Fruit fly (Drosophila melanogaster) whole organism, embryonic: ENCODE data around the gene CG13671.

ENCODE experiments used
- Bgb ChIP-seq: fragments of 200-800 bp; sonication (Bioruptor generic); IDR thresholded peaks from 2 replicates; pipeline ENCODE4 v1.3.6; 2022; ENCODE audit warnings: missing biosample characterization, missing genetic modification characterization; ENCODE audit not compliant: partially characterized antibody
- Blimp-1 ChIP-seq: fragments of 200-800 bp; sonication (Bioruptor generic); optimal IDR thresholded peaks from 3 replicates; lab custom pipeline; 2018; ENCODE audit warnings: missing biosample characterization, missing genetic modification characterization, mild to moderate bottlenecking, moderate library complexity, missing genetic modification reagents
- CG10267 ChIP-seq: fragments of 200-800 bp; sonication (Bioruptor generic); optimal IDR thresholded peaks from 2 replicates; lab custom pipeline; 2018; ENCODE audit warnings: missing biosample characterization, mild to moderate bottlenecking, missing genetic modification characterization, moderate library complexity
- CG13296 ChIP-seq: fragments of 200-800 bp; sonication (Bioruptor generic); optimal IDR thresholded peaks from 3 replicates; lab custom pipeline; 2018; ENCODE audit warnings: missing biosample characterization, mild to moderate bottlenecking, missing genetic modification characterization
- CG13424 ChIP-seq: fragments of 200-800 bp; sonication (Bioruptor generic); optimal IDR thresholded peaks from 2 replicates; lab custom pipeline; 2019; ENCODE audit warnings: missing biosample characterization, mild to moderate bottlenecking, missing genetic modification characterization, moderate library complexity
- CG15479 ChIP-seq: fragments of 200-800 bp; sonication (Bioruptor generic); optimal IDR thresholded peaks from 3 replicates; lab custom pipeline; 2019; ENCODE audit warnings: missing biosample characterization, mild to moderate bottlenecking, missing genetic modification characterization, moderate library complexity
- CG15696 ChIP-seq: fragments of 200-800 bp; sonication (Bioruptor generic); optimal IDR thresholded peaks from 2 replicates; lab custom pipeline; 2019; ENCODE audit warnings: missing biosample characterization, mild to moderate bottlenecking, missing genetic modification characterization, moderate library complexity
- CG18619 ChIP-seq: fragments of 200-800 bp; sonication (Bioruptor generic); optimal IDR thresholded peaks from 3 replicates; lab custom pipeline; 2017; ENCODE audit warnings: missing biosample characterization, mild to moderate bottlenecking, missing genetic modification characterization
- CG4617 ChIP-seq: fragments of 200-800 bp; sonication (Bioruptor generic); optimal IDR thresholded peaks from 3 replicates; lab custom pipeline; 2016; ENCODE audit warnings: missing biosample characterization, missing genetic modification characterization, borderline replicate concordance
- CG6175 ChIP-seq: fragments of 200-800 bp; sonication (Bioruptor generic); IDR thresholded peaks from 3 replicates; pipeline ENCODE4 v1.3.6; 2022; ENCODE audit warnings: missing biosample characterization, missing genetic modification characterization
- CG6654 ChIP-seq: fragments of 200-800 bp; sonication (Bioruptor generic); optimal IDR thresholded peaks from 2 replicates; lab custom pipeline; 2017; ENCODE audit warnings: missing biosample characterization, mild to moderate bottlenecking, missing genetic modification characterization
- CG7556 ChIP-seq: fragments of 200-800 bp; sonication (Bioruptor generic); optimal IDR thresholded peaks from 2 replicates; lab custom pipeline; 2017; ENCODE audit warnings: missing biosample characterization, mild to moderate bottlenecking, missing genetic modification characterization
- CG7839 ChIP-seq: fragments of 200-800 bp; sonication (Bioruptor generic); optimal IDR thresholded peaks from 3 replicates; lab custom pipeline; 2018; ENCODE audit warnings: missing biosample characterization, mild to moderate bottlenecking, missing genetic modification characterization, moderate library complexity
- CG8478 ChIP-seq: fragments of >200 bp; optimal IDR thresholded peaks from 2 replicates; lab custom pipeline; 2018
- CG8765 ChIP-seq: fragments of 200-800 bp; sonication (Bioruptor generic); IDR thresholded peaks from 2 replicates; pipeline ENCODE4 v1.3.6; 2022; ENCODE audit warnings: missing biosample characterization, missing genetic modification characterization
- Dref ChIP-seq: fragments of 200-800 bp; sonication (Bioruptor generic); IDR thresholded peaks from 2 replicates; pipeline ENCODE4 v1.3.6; 2022; ENCODE audit warnings: missing biosample characterization, missing genetic modification characterization
- Drgx ChIP-seq: fragments of 200-800 bp; sonication (Bioruptor generic); IDR thresholded peaks from 2 replicates; pipeline ENCODE4 v1.3.6; 2022; ENCODE audit warnings: missing biosample characterization, missing genetic modification characterization
- Hmx ChIP-seq: fragments of 200-800 bp; sonication (Bioruptor generic); optimal IDR thresholded peaks from 2 replicates; lab custom pipeline; 2016; ENCODE audit warnings: missing biosample characterization, missing genetic modification characterization
- Lhr ChIP-seq: fragments of 200-800 bp; sonication (Bioruptor generic); optimal IDR thresholded peaks from 3 replicates; lab custom pipeline; 2017; ENCODE audit warnings: mild to moderate bottlenecking, missing biosample characterization, missing genetic modification reagents, missing genetic modification characterization
- MBD-R2 ChIP-seq: fragments of 200-800 bp; sonication (Bioruptor generic); IDR thresholded peaks from 2 replicates; pipeline ENCODE4 v1.3.6; 2022; ENCODE audit warnings: missing biosample characterization, missing genetic modification characterization
- Myb ChIP-seq: fragments of 200-800 bp; sonication (Bioruptor generic); optimal IDR thresholded peaks from 2 replicates; lab custom pipeline; 2016; ENCODE audit warnings: missing biosample characterization, missing genetic modification characterization
- NK7.1 ChIP-seq: fragments of 200-800 bp; sonication (Bioruptor generic); optimal IDR thresholded peaks from 3 replicates; lab custom pipeline; 2016; ENCODE audit warnings: missing biosample characterization, missing genetic modification characterization
- Oli ChIP-seq: fragments of 200-800 bp; sonication (Bioruptor generic); optimal IDR thresholded peaks from 2 replicates; lab custom pipeline; 2018; ENCODE audit warnings: missing biosample characterization, mild to moderate bottlenecking, missing genetic modification characterization, moderate library complexity
- Pdp1 ChIP-seq, 2 experiments: fragments of 200-800 bp; sonication (Bioruptor generic); optimal IDR thresholded peaks; 3 replicates each; lab custom pipeline; 2016; ENCODE audit warnings: missing biosample characterization in 2 of 2, missing genetic modification characterization in 2 of 2, mild to moderate bottlenecking in 1 of 2, moderate library complexity in 1 of 2
- Sin3A ChIP-seq: fragments of >200 bp; optimal IDR thresholded peaks from 2 replicates; lab custom pipeline; 2018
- TFAM ChIP-seq: fragments of 200-800 bp; sonication (Bioruptor generic); optimal IDR thresholded peaks from 2 replicates; lab custom pipeline; 2017; ENCODE audit warnings: missing biosample characterization, missing genetic modification characterization, inconsistent platforms
- Taf1 ChIP-seq: fragments of 200-800 bp; sonication (Bioruptor generic); IDR thresholded peaks from 2 replicates; pipeline ENCODE4 v1.3.6; 2022; ENCODE audit warnings: missing biosample characterization, missing genetic modification characterization
- Vsx1 ChIP-seq: fragments of 200-800 bp; sonication (Bioruptor generic); optimal IDR thresholded peaks from 2 replicates; lab custom pipeline; 2017; ENCODE audit warnings: missing biosample characterization, mild to moderate bottlenecking, missing genetic modification characterization, missing genetic modification reagents
- abd-A ChIP-seq: fragments of 200-800 bp; sonication (Bioruptor generic); optimal IDR thresholded peaks from 3 replicates; lab custom pipeline; 2019; ENCODE audit warnings: missing biosample characterization, mild to moderate bottlenecking, missing genetic modification characterization, moderate library complexity
- bab2 ChIP-seq: fragments of 200-800 bp; sonication (Bioruptor generic); optimal IDR thresholded peaks from 2 replicates; lab custom pipeline; 2016; ENCODE audit warnings: missing biosample characterization, missing genetic modification characterization
- cwo ChIP-seq: fragments of 200-800 bp; sonication (Bioruptor generic); optimal IDR thresholded peaks from 3 replicates; lab custom pipeline; 2017; ENCODE audit warnings: missing biosample characterization, missing genetic modification characterization, mild to moderate bottlenecking, moderate library complexity, missing genetic modification reagents
- en ChIP-seq: fragments of 200-800 bp; sonication (Bioruptor generic); optimal IDR thresholded peaks from 2 replicates; lab custom pipeline; 2016; ENCODE audit warnings: missing biosample characterization, missing genetic modification characterization
- esg ChIP-seq: fragments of 200-800 bp; sonication (Bioruptor generic); conservative IDR thresholded peaks from 2 replicates; pipeline ENCODE4 v1.3.6; 2022; ENCODE audit warnings: missing biosample characterization, missing genetic modification characterization
- exex ChIP-seq: fragments of 200-800 bp; sonication (Bioruptor generic); optimal IDR thresholded peaks from 4 replicates; lab custom pipeline; 2018; ENCODE audit warnings: missing biosample characterization, mild to moderate bottlenecking, missing genetic modification characterization, moderate library complexity
- grn ChIP-seq: fragments of 200-800 bp; sonication (Bioruptor generic); optimal IDR thresholded peaks from 3 replicates; lab custom pipeline; 2017; ENCODE audit warnings: missing biosample characterization, missing genetic modification characterization
- kah ChIP-seq: fragments of 200-800 bp; sonication (Bioruptor generic); optimal IDR thresholded peaks from 2 replicates; lab custom pipeline; 2018; ENCODE audit warnings: missing biosample characterization, mild to moderate bottlenecking, missing genetic modification characterization
- lab ChIP-seq: fragments of 200-800 bp; sonication (Bioruptor generic); optimal IDR thresholded peaks from 3 replicates; lab custom pipeline; 2017; ENCODE audit warnings: missing biosample characterization, missing genetic modification characterization, mild to moderate bottlenecking, moderate library complexity, missing genetic modification reagents
- lmd ChIP-seq: fragments of 200-800 bp; sonication (Bioruptor generic); IDR thresholded peaks from 2 replicates; pipeline ENCODE4 v1.3.6; 2022; ENCODE audit warnings: missing biosample characterization, missing genetic modification characterization
- mld ChIP-seq: fragments of 200-800 bp; sonication (Bioruptor generic); IDR thresholded peaks from 3 replicates; pipeline ENCODE4 v1.3.6; 2022; ENCODE audit warnings: missing biosample characterization, missing genetic modification characterization; ENCODE audit not compliant: partially characterized antibody
- nerfin-2 ChIP-seq: fragments of 200-800 bp; sonication (Bioruptor generic); IDR thresholded peaks from 2 replicates; pipeline ENCODE4 v1.3.6; 2022; ENCODE audit warnings: missing biosample characterization, missing genetic modification characterization; ENCODE audit not compliant: partially characterized antibody
- nmo ChIP-seq: fragments of 200-800 bp; sonication (Bioruptor generic); optimal IDR thresholded peaks from 2 replicates; lab custom pipeline; 2018; ENCODE audit warnings: missing biosample characterization, mild to moderate bottlenecking, missing genetic modification characterization, moderate library complexity
- odd ChIP-seq: fragments of 200-800 bp; sonication (Bioruptor generic); optimal IDR thresholded peaks from 2 replicates; lab custom pipeline; 2017; ENCODE audit warnings: missing biosample characterization, mild to moderate bottlenecking, missing genetic modification characterization
- onecut ChIP-seq: fragments of 200-800 bp; sonication (Bioruptor generic); IDR thresholded peaks from 2 replicates; pipeline ENCODE4 v1.3.6; 2022; ENCODE audit warnings: missing biosample characterization, missing genetic modification characterization
- pb ChIP-seq: fragments of 200-800 bp; sonication (Bioruptor generic); optimal IDR thresholded peaks from 3 replicates; lab custom pipeline; 2016; ENCODE audit warnings: missing biosample characterization, missing genetic modification characterization
- pho ChIP-seq: fragments of 200-800 bp; sonication (Bioruptor generic); optimal IDR thresholded peaks from 2 replicates; lab custom pipeline; 2016; ENCODE audit warnings: missing biosample characterization, missing genetic modification characterization
- ranshi ChIP-seq: fragments of 200-800 bp; sonication (Bioruptor generic); IDR thresholded peaks from 2 replicates; pipeline ENCODE4 v1.3.6; 2022; ENCODE audit warnings: missing biosample characterization, missing genetic modification characterization
- sisA ChIP-seq: fragments of 200-800 bp; sonication (Bioruptor generic); IDR thresholded peaks from 2 replicates; pipeline ENCODE4 v1.3.6; 2022; ENCODE audit warnings: missing biosample characterization, missing genetic modification characterization
- sug ChIP-seq: fragments of 200-800 bp; optimal IDR thresholded peaks from 2 replicates; lab custom pipeline; 2019; ENCODE audit warnings: missing biosample characterization, mild to moderate bottlenecking, missing genetic modification characterization, moderate library complexity
- toy ChIP-seq: fragments of 200-800 bp; sonication (Bioruptor generic); IDR thresholded peaks from 2 replicates; pipeline ENCODE4 v1.3.6; 2022; ENCODE audit warnings: missing biosample characterization, missing genetic modification characterization
- trem ChIP-seq: fragments of 200-800 bp; optimal IDR thresholded peaks from 3 replicates; lab custom pipeline; 2019; ENCODE audit warnings: missing biosample characterization, mild to moderate bottlenecking, missing genetic modification characterization, moderate library complexity
- wdn ChIP-seq: fragments of 200-800 bp; sonication (Bioruptor generic); IDR thresholded peaks from 2 replicates; pipeline ENCODE4 v1.3.6; 2022; ENCODE audit warnings: missing biosample characterization, missing genetic modification characterization
- z ChIP-seq: fragments of 200-800 bp; sonication (Bioruptor generic); IDR thresholded peaks from 3 replicates; pipeline ENCODE4 v1.3.6; 2022; ENCODE audit warnings: missing biosample characterization, missing genetic modification characterization
- zen ChIP-seq: fragments of 200-800 bp; sonication (Bioruptor generic); optimal IDR thresholded peaks from 3 replicates; lab custom pipeline; 2018; ENCODE audit warnings: missing biosample characterization, mild to moderate bottlenecking, missing genetic modification characterization, moderate library complexity

The CG13671 gene

DNA sequence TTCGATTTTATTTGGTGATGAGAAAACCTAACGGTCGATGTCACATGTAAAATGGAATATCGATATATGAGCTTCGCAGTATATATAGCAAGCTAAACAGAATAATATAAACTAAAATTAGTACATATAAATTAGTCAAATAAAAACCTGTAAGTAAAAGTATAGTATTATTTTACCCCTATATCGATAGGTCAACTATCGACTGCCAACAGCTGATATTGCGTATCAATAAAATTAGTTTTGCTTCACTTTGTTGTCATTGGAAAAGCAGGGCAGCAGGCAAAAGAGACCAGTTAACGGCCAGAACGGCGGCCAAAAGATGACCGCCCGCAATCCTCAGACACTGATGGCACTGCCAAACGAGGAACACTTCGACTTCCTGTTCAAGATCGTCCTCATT lies 2.9 kb upstream of the CG13671 start, which contains the start of gene Rab19 (continued):
- no peak for TF ChIP-seq CG7556 (GFP tag; lab: Kevin White, UChicago)
- TF ChIP-seq toy (GFP tag; lab: Robert Waterston, UW): no peak
- no peak for TF ChIP-seq pho
- peak; percentile 12 for TF ChIP-seq Vsx1
- no peak for TF ChIP-seq CG13424
- TF ChIP-seq Drgx (GFP tag; lab: Robert Waterston, UW): no peak
- peak; percentile 15 for TF ChIP-seq CG4617 (GFP tag; lab: Kevin White, UChicago)
- no peak for TF ChIP-seq esg (GFP tag; lab: Robert Waterston, UW)
- TF ChIP-seq wdn (GFP tag; lab: Robert Waterston, UW): no peak
- TF ChIP-seq ranshi (GFP tag; lab: Robert Waterston, UW): no peak
- TF ChIP-seq z: no peak
- peak; percentile 59; the same call in 1 of the 2 replicates for TF ChIP-seq MBD-R2
- no peak for TF ChIP-seq CG7839
- no peak for TF ChIP-seq odd (GFP tag; lab: Kevin White, UChicago)
- TF ChIP-seq CG8478: no peak
- TF ChIP-seq NK7.1 (GFP tag; lab: Kevin White, UChicago): no peak
- TF ChIP-seq abd-A: peak; percentile 5
- TF ChIP-seq CG8765 (GFP tag; lab: Robert Waterston, UW): no peak
- TF ChIP-seq Bgb (GFP tag; lab: Robert Waterston, UW): peak; percentile 81
- TF ChIP-seq TFAM (GFP tag; lab: Kevin White, UChicago): no peak
- peak; percentile 68 for TF ChIP-seq Dref (GFP tag; lab: Robert Waterston, UW)
- no peak for TF ChIP-seq Taf1 (GFP tag; lab: Robert Waterston, UW)
- no peak for TF ChIP-seq CG6175 (GFP tag; lab: Robert Waterston, UW)
- TF ChIP-seq sisA: no peak
- no peak for TF ChIP-seq lmd (GFP tag; lab: Robert Waterston, UW)
- TF ChIP-seq onecut (GFP tag; lab: Robert Waterston, UW): no peak
- TF ChIP-seq trem (tag; lab: Kevin White, UChicago): peak; percentile 61
- TF ChIP-seq zen (tag; lab: Kevin White, UChicago): peak; percentile 16
- no peak for TF ChIP-seq CG6654 (GFP tag; lab: Kevin White, UChicago)
- no peak for TF ChIP-seq Lhr (GFP tag; lab: Kevin White, UChicago)
- no peak for TF ChIP-seq Hmx
- TF ChIP-seq Oli (tag; lab: Kevin White, UChicago): no peak
- peak; percentile 78; the same call in 2 of the 3 replicates for TF ChIP-seq mld
- peak; percentile 19 for TF ChIP-seq nmo (GFP tag; lab: Kevin White, UChicago)
- TF ChIP-seq bab2 (GFP tag; lab: Kevin White, UChicago): no peak
- peak; percentile 85 for TF ChIP-seq Myb
- no peak for TF ChIP-seq CG18619 (GFP tag; lab: Kevin White, UChicago)
- TF ChIP-seq lab (GFP tag; lab: Kevin White, UChicago): no peak
- peak; percentile 85 for TF ChIP-seq Blimp-1 (GFP tag; lab: Kevin White, UChicago)
- peak; percentile 74 for TF ChIP-seq CG10267 (tag; lab: Kevin White, UChicago)
- no peak for TF ChIP-seq CG13296 (GFP tag; lab: Kevin White, UChicago)
- TF ChIP-seq nerfin-2 (GFP tag; lab: Robert Waterston, UW): peak; percentile 76
- TF ChIP-seq, all 482 proteins: peak for 67

DNA sequence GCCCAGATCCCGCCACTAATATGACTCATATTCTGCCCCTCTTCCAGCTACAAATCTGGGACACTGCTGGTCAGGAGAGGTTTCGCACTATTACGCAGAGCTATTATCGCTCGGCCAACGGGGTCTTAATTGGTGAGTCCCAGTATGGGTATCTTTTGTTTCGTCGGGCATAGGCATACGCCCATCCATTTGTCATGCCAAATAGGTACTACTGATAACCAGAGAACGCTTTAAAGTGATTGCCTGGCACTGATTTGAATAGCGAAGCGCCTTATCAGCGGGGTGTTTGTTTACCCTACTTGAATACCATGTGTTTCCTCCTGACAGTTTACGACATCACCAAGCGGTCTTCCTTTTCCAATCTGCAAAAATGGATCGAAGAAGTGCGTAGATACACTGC lies 2.4 kb upstream of the CG13671 start:
- peak; percentile 52 for TF ChIP-seq sug
- no peak for TF ChIP-seq Sin3A (lab: Kevin White, UChicago)
- TF ChIP-seq CG15479 (GFP tag; lab: Kevin White, UChicago): peak; percentile 63
- no peak for TF ChIP-seq kah (GFP tag; lab: Kevin White, UChicago)
- no peak for TF ChIP-seq en (GFP tag; lab: Kevin White, UChicago)
- peak in 1 of 2 experiments; percentile 1 for TF ChIP-seq Pdp1 (GFP tag; optimal IDR thresholded peaks at IDR 0.05; lab: Kevin White, UChicago)
- no peak for TF ChIP-seq cwo (GFP tag; lab: Kevin White, UChicago)
- no peak for TF ChIP-seq nerfin-2 (GFP tag; lab: Robert Waterston, UW)
- peak; percentile 65 for TF ChIP-seq exex
- TF ChIP-seq pb (GFP tag; lab: Kevin White, UChicago): no peak
- no peak for TF ChIP-seq CG15696 (tag; lab: Kevin White, UChicago)
- TF ChIP-seq grn (GFP tag; lab: Kevin White, UChicago): peak; percentile 7
